Fruit fly (Drosophila melanogaster): Measurements from ENCODE around the gene His4r.

His4r gene

dm6 chr3R:14624671-14625070 lies 884 bp upstream of the His4r start:
- TF ChIP-seq CG17801 (GFP tag; optimal IDR thresholded peaks at IDR 0.05; ENCODE audit: partially characterized antibody) = no peak

dm6 chr3R:14626781-14627180 lies 1.2 kb downstream of the His4r start:
- TF ChIP-seq CG17801 (GFP tag; optimal IDR thresholded peaks at IDR 0.05; ENCODE audit: partially characterized antibody) = no peak

- peak; percentile 4 for TF ChIP-seq CG17801 (GFP tag; optimal IDR thresholded peaks at IDR 0.05; ENCODE audit: partially characterized antibody)
Observed at dm6 chr3R:14630119-14630623, 4.6 kb downstream of the His4r start, which contains the start of gene Cad88C. TSS of gene Cad88C (plus strand) at chr3R:14630478.

dm6 chr3R:14631911-14632310 lies 6.4 kb downstream of the His4r start:
- TF ChIP-seq CG17801 (GFP tag; optimal IDR thresholded peaks at IDR 0.05; ENCODE audit: partially characterized antibody) = no peak

- TF ChIP-seq CG17801 (GFP tag; optimal IDR thresholded peaks at IDR 0.05; ENCODE audit: partially characterized antibody) = no peak
Observed at dm6 chr3R:14642463-14642862, 16.9 kb downstream of the His4r start, which contains the start of gene CG7886. TSS of gene CG7886 (minus strand) at chr3R:14642563.

- peak; percentile 86 for TF ChIP-seq CG17801 (GFP tag; optimal IDR thresholded peaks at IDR 0.05; ENCODE audit: partially characterized antibody)
Observed at dm6 chr3R:14649307-14650239, 24.0 kb downstream of the His4r start.

- no peak for TF ChIP-seq CG17801 (GFP tag; optimal IDR thresholded peaks at IDR 0.05; ENCODE audit: partially characterized antibody)
Observed at dm6 chr3R:14650367-14650766, 24.8 kb downstream of the His4r start.

- no peak for TF ChIP-seq CG17801 (GFP tag; optimal IDR thresholded peaks at IDR 0.05; ENCODE audit: partially characterized antibody)
Observed at dm6 chr3R:14651076-14651662, 25.6 kb downstream of the His4r start.

- no peak for TF ChIP-seq CG17801 (GFP tag; optimal IDR thresholded peaks at IDR 0.05; ENCODE audit: partially characterized antibody)
Observed at dm6 chr3R:14652301-14652880, 26.8 kb downstream of the His4r start.

- no peak for TF ChIP-seq CG17801 (GFP tag; optimal IDR thresholded peaks at IDR 0.05; ENCODE audit: partially characterized antibody)
Observed at dm6 chr3R:14653039-14653852, 27.7 kb downstream of the His4r start.

- no peak for TF ChIP-seq CG17801 (GFP tag; optimal IDR thresholded peaks at IDR 0.05; ENCODE audit: partially characterized antibody)
Observed at dm6 chr3R:14654231-14654975, 28.8 kb downstream of the His4r start.

- peak; percentile 89 for TF ChIP-seq CG17801 (GFP tag; optimal IDR thresholded peaks at IDR 0.05; ENCODE audit: partially characterized antibody)
Observed at dm6 chr3R:14654976-14655896, 29.7 kb downstream of the His4r start.
